Worm (Caenorhabditis elegans) whole organism, L3 larva: ENCODE results near the gene C04C3.9.

Experiments used
- R02D3.7 ChIP-seq: fragments of 150-350 bp; optimal IDR thresholded peaks from 2 replicates; lab custom pipeline; 2014; ENCODE audit warnings: missing biosample characterization, missing genetic modification characterization
- aly-2 ChIP-seq: fragments of 150-350 bp; optimal IDR thresholded peaks from 2 replicates; lab custom pipeline; 2014; ENCODE audit warnings: missing biosample characterization, missing genetic modification characterization
- ama-1 ChIP-seq: fragments of 150-350 bp; optimal IDR thresholded peaks from 2 replicates; lab custom pipeline; 2018
- ceh-16 ChIP-seq: sonication (generic microtip); optimal IDR thresholded peaks from 2 replicates; lab custom pipeline; 2017; ENCODE audit warnings: missing biosample characterization, missing genetic modification characterization
- ceh-9 ChIP-seq: sonication (generic microtip); optimal IDR thresholded peaks from 2 replicates; lab custom pipeline; 2018; ENCODE audit warnings: missing biosample characterization, missing genetic modification characterization
- daf-12 ChIP-seq: fragments of 150-350 bp; optimal IDR thresholded peaks from 2 replicates; lab custom pipeline; 2014; ENCODE audit warnings: missing biosample characterization, missing genetic modification reagents, missing genetic modification characterization
- egl-5 ChIP-seq: fragments of 150-350 bp; optimal IDR thresholded peaks from 2 replicates; lab custom pipeline; 2017; ENCODE audit warnings: missing biosample characterization, missing genetic modification reagents, missing genetic modification characterization, inconsistent platforms
- elt-2 ChIP-seq: sonication (generic microtip); optimal IDR thresholded peaks from 2 replicates; lab custom pipeline; 2016; ENCODE audit warnings: missing genetic modification reagents, mild to moderate bottlenecking, missing genetic modification characterization, missing compliant biosample characterization
- elt-3 ChIP-seq, 3 experiments: fragments of 150-350 bp in 1 of 3; sonication (generic microtip) in 2 of 3; optimal IDR thresholded peaks; 2 replicates in 2 of 3; 4 replicates in 1 of 3; lab custom pipeline; 2014 to 2017; ENCODE audit warnings: missing biosample characterization in 3 of 3, missing genetic modification characterization in 3 of 3
- eor-1 ChIP-seq, 2 experiments: fragments of 150-350 bp; optimal IDR thresholded peaks; 2 replicates each; lab custom pipeline; 2014 to 2018; ENCODE audit warnings: missing biosample characterization in 2 of 2, missing genetic modification characterization in 2 of 2
- jun-1 ChIP-seq: fragments of 150-350 bp; optimal IDR thresholded peaks from 2 replicates; lab custom pipeline; 2014; ENCODE audit warnings: missing biosample characterization, missing genetic modification reagents, missing genetic modification characterization
- lin-39 ChIP-seq: fragments of 150-350 bp; optimal IDR thresholded peaks from 2 replicates; lab custom pipeline; 2018; ENCODE audit warnings: missing biosample characterization, missing genetic modification reagents, missing genetic modification characterization
- lsy-12 ChIP-seq: sonication (generic microtip); optimal IDR thresholded peaks from 2 replicates; lab custom pipeline; 2016; ENCODE audit warnings: mild to moderate bottlenecking, missing genetic modification characterization, missing compliant biosample characterization
- mdl-1 ChIP-seq: fragments of 150-350 bp; optimal IDR thresholded peaks from 2 replicates; lab custom pipeline; 2014; ENCODE audit warnings: missing biosample characterization, missing genetic modification characterization
- mml-1 ChIP-seq: fragments of 150-350 bp; sonication (generic microtip); optimal IDR thresholded peaks from 3 replicates; lab custom pipeline; 2014; ENCODE audit warnings: missing biosample characterization, missing genetic modification characterization
- nhr-11 ChIP-seq: fragments of 150-350 bp; optimal IDR thresholded peaks from 2 replicates; lab custom pipeline; 2014; ENCODE audit warnings: missing biosample characterization, missing genetic modification characterization
- nhr-12 ChIP-seq: fragments of 150-350 bp; optimal IDR thresholded peaks from 2 replicates; lab custom pipeline; 2014; ENCODE audit warnings: missing biosample characterization, missing genetic modification characterization
- nhr-23 ChIP-seq: fragments of 150-350 bp; optimal IDR thresholded peaks from 2 replicates; lab custom pipeline; 2014; ENCODE audit warnings: missing biosample characterization, missing genetic modification reagents, missing genetic modification characterization
- nhr-237 ChIP-seq: fragments of 150-350 bp; optimal IDR thresholded peaks from 2 replicates; lab custom pipeline; 2014; ENCODE audit warnings: missing biosample characterization, missing genetic modification characterization
- nhr-25 ChIP-seq: sonication (generic microtip); optimal IDR thresholded peaks from 2 replicates; lab custom pipeline; 2017; ENCODE audit warnings: missing biosample characterization, missing genetic modification characterization
- nhr-28 ChIP-seq: fragments of 150-350 bp; optimal IDR thresholded peaks from 2 replicates; lab custom pipeline; 2014; ENCODE audit warnings: missing biosample characterization, missing genetic modification characterization
- nhr-77 ChIP-seq: fragments of 150-350 bp; optimal IDR thresholded peaks from 2 replicates; lab custom pipeline; 2014; ENCODE audit warnings: missing biosample characterization, missing genetic modification characterization
- pqm-1 ChIP-seq: fragments of 150-350 bp; optimal IDR thresholded peaks from 2 replicates; lab custom pipeline; 2017; ENCODE audit warnings: missing biosample characterization, missing genetic modification characterization, inconsistent platforms
- sea-2 ChIP-seq: fragments of 150-350 bp; sonication (generic microtip); optimal IDR thresholded peaks from 4 replicates; lab custom pipeline; 2014; ENCODE audit warnings: missing biosample characterization, missing genetic modification reagents, missing genetic modification characterization
- skn-1 ChIP-seq: fragments of 150-350 bp; optimal IDR thresholded peaks from 2 replicates; lab custom pipeline; 2014; ENCODE audit warnings: missing biosample characterization, missing genetic modification characterization
- tbx-2 ChIP-seq: sonication (generic microtip); optimal IDR thresholded peaks from 2 replicates; lab custom pipeline; 2016; ENCODE audit warnings: mild to moderate bottlenecking, missing genetic modification characterization, missing compliant biosample characterization
- unc-39 ChIP-seq: sonication (generic microtip); optimal IDR thresholded peaks from 4 replicates; lab custom pipeline; 2017; ENCODE audit warnings: missing biosample characterization, missing genetic modification characterization
- zag-1 ChIP-seq: fragments of 150-350 bp; optimal IDR thresholded peaks from 2 replicates; lab custom pipeline; 2014; ENCODE audit warnings: missing biosample characterization, missing genetic modification characterization
- ztf-11 ChIP-seq: fragments of 150-350 bp; optimal IDR thresholded peaks from 2 replicates; lab custom pipeline; 2014; ENCODE audit warnings: missing biosample characterization, missing genetic modification characterization

Gene C04C3.9

DNA sequence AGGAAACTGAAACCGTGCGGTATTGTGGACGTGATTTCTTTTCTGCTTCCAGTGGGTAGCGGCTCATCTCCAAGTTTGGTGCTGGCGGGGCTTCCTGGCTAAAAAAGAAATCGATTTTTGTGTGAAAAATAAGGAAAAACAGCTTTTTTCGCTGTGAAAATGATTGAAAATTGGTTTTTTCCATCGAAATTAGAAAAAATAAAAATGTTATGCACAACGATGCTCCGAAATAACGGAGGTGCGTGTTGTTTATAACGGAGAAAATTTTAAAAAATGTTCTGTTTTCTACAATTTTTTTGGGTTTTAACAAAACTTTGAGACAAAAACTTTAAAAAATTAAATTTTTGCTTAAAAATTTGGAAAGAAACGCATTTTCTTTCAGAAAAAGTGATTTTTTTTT lies 45.1 kb downstream of the C04C3.9 start:
- TF ChIP-seq unc-39 (no peak), lsy-12 (no peak), ztf-11 (no peak), nhr-12 (tag; lab: Kevin White, UChicago) (no peak), pqm-1 (no peak), nhr-11 (no peak), nhr-25 (tag; lab: Kevin White, UChicago) (no peak), zag-1 (no peak), nhr-28 (tag; lab: Kevin White, UChicago) (no peak), elt-3 (tag; optimal IDR thresholded peaks at IDR 0.05; lab: Kevin White, UChicago) (no peak), skn-1 (tag; lab: Kevin White, UChicago) (no peak), elt-2 (tag; lab: Kevin White, UChicago) (no peak), jun-1 (tag; lab: Kevin White, UChicago) (no peak), ceh-16 (tag; lab: Kevin White, UChicago) (no peak)

DNA sequence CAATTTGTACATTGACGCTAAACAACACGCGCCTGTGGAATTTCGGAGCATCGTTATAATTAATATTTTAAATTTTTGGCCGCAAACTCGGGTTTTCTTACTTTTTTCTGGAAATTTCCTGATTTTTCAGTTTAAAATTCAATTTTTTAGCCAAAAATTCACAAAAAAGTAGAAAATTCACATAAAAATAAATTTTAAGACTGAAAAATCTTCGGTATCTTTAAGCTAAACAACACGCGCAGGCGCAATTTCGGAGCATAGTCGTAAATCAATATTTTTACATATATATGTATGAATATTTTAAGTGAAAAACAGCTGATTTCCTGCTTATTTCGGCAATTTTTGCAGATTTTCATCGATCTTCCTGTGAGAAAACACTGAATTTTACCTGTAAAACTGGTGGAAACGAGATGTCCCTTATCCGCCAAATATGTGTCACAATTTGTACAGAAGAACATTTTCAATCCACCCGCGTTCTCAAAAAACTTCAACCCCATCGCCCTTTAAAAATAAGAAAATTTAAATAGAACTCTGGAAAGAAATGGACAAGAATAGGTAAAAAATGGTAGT lies 45.9 kb downstream of the C04C3.9 start, which contains the start of gene B0546.3:
Gene B0546.3, minus strand, starts transcription at position 504 of the 570 bp plus-strand sequence.
- TF ChIP-seq nhr-237 (tag; lab: Kevin White, UChicago) (no peak), mdl-1 (tag; lab: Kevin White, UChicago) (no peak), nhr-23 (tag; lab: Kevin White, UChicago) (peak; percentile 13), ama-1 (peak; percentile 69), lin-39 (tag; lab: Kevin White, UChicago) (no peak), daf-12 (no peak), elt-2 (tag; lab: Kevin White, UChicago) (peak; percentile 2)

DNA sequence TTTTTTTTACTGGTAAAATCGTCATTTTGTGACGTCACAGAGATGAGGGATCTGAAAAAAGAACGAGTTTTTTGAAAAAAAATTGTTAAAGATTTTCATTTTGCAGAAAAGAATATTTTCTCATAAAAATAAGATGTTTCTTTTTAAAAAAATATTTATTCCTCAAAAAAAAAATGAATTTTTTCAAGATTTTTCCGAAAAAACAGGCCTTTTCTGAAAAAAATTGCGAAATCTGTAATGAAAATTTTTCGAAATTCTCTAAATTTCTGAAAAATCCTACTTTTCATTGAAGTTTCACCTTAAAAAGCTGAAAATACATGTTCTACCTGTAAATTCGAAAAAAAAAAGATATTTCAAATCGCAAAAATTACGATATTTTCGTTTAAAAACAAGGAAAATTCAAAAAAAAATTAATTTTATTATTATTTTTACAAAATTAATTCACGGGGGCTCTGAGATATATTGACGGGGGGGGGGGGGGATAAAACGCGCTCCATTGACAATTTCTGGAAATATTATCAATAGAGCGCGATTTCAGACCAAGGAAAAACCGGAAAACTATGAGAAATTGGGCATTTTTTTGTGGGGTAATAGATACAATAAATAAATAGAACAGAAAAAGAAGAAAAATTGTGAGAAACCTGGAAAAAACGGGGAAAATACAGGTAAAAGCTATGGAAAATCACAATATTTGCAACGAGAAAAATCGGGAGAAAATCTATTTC lies 50.1 kb downstream of the C04C3.9 start, which contains the start of gene otub-4:
Gene otub-4, minus strand, starts transcription at position 51 of the 725 bp plus-strand sequence.
- TF ChIP-seq R02D3.7 (no peak), ztf-11 (no peak), tbx-2 (tag; lab: Kevin White, UChicago) (no peak), lin-39 (tag; lab: Kevin White, UChicago) (no peak), sea-2 (GFP tag; lab: Kevin White, UChicago) (no peak), pqm-1 (no peak), ceh-9 (tag; lab: Kevin White, UChicago) (no peak), daf-12 (no peak), elt-2 (tag; lab: Kevin White, UChicago) (no peak), mml-1 (no peak), nhr-77 (no peak), nhr-237 (tag; lab: Kevin White, UChicago) (no peak), nhr-25 (tag; lab: Kevin White, UChicago) (no peak), nhr-12 (tag; lab: Kevin White, UChicago) (no peak), aly-2 (no peak), egl-5 (no peak), eor-1 (tag; optimal IDR thresholded peaks at IDR 0.05; lab: Kevin White, UChicago) (no peak)
